Worm (Caenorhabditis elegans) whole organism, L4/young adult: ENCODE data around the gene srlf-17.

Experiments used
- W03F9.2 ChIP-seq: fragments of 150-350 bp; optimal IDR thresholded peaks from 2 replicates; lab custom pipeline; 2014; ENCODE audit warnings: missing biosample characterization, missing genetic modification characterization
- dao-5 ChIP-seq: sonication (generic microtip); optimal IDR thresholded peaks from 2 replicates; lab custom pipeline; 2016; ENCODE audit warnings: missing genotype, missing genetic modification characterization, moderate library complexity, missing compliant biosample characterization
- him-1 ChIP-seq: sonication (generic microtip); optimal IDR thresholded peaks from 2 replicates; lab custom pipeline; 2016; ENCODE audit warnings: missing genotype, missing genetic modification reagents, missing genetic modification characterization, missing compliant biosample characterization

DNA sequence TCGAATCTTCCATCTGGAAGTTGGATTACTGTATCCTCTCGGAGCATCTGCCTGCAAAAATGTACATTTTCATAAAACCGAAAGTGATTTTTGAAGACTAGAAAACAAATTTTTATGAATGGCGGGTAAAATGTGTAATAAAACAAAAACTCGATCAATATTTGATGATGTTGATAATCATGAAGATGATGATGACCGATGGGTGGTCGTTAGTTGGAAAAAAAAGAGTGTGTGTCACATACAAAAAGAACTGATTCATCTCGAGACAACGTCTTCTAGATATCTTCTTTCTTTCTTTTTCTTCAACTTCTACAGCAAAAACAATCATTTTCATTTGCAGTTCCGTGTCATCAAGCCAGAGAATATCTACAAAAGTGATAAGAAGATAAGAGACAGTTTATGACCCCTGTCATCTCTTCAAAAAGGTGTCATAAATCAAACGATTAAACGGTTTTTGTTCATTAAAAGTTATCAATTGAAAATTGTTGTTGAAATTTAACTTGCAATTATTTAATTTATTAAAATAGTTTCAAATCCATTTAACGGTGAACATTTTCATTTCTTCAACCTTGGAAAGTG lies 9.9 kb downstream of the srlf-17 start, which contains the start of gene bcc-1:
- TF ChIP-seq him-1 (tag; lab: Kevin White, UChicago) = no peak
- TF ChIP-seq W03F9.2 (tag; lab: Kevin White, UChicago) = no peak
- no peak for TF ChIP-seq dao-5 (tag; lab: Kevin White, UChicago)
